Fruit fly (Drosophila melanogaster) whole organism, embryonic: ENCODE results near the gene CG44303.

ENCODE experiments used
- Atf6 ChIP-seq: fragments of 200-800 bp; sonication (Bioruptor generic); IDR thresholded peaks from 2 replicates; pipeline ENCODE4 v1.3.6; 2022; ENCODE audit warnings: missing biosample characterization, missing genetic modification characterization
- BEAF-32 ChIP-seq: fragments of 200-800 bp; sonication (Bioruptor generic); optimal IDR thresholded peaks from 3 replicates; lab custom pipeline; 2017; ENCODE audit warnings: missing biosample characterization, missing genetic modification characterization, mild to moderate bottlenecking, moderate library complexity, missing genetic modification reagents
- CG10654 ChIP-seq: fragments of 200-800 bp; sonication (Bioruptor generic); optimal IDR thresholded peaks from 2 replicates; lab custom pipeline; 2016; ENCODE audit warnings: missing biosample characterization, missing genetic modification characterization
- CG10979 ChIP-seq: fragments of 200-800 bp; sonication (Bioruptor generic); optimal IDR thresholded peaks from 2 replicates; lab custom pipeline; 2018; ENCODE audit warnings: missing biosample characterization, mild to moderate bottlenecking, missing genetic modification characterization, moderate library complexity
- CG12155 ChIP-seq: fragments of 200-800 bp; sonication (Bioruptor generic); optimal IDR thresholded peaks from 3 replicates; lab custom pipeline; 2016; ENCODE audit warnings: missing biosample characterization, missing genetic modification characterization
- CG13296 ChIP-seq: fragments of 200-800 bp; sonication (Bioruptor generic); optimal IDR thresholded peaks from 3 replicates; lab custom pipeline; 2018; ENCODE audit warnings: missing biosample characterization, mild to moderate bottlenecking, missing genetic modification characterization
- CG13775 ChIP-seq: fragments of 200-800 bp; sonication (Bioruptor generic); optimal IDR thresholded peaks from 3 replicates; lab custom pipeline; 2017; ENCODE audit warnings: missing biosample characterization, mild to moderate bottlenecking, missing genetic modification characterization
- CG1792 ChIP-seq: fragments of 200-800 bp; sonication (Bioruptor generic); optimal IDR thresholded peaks from 2 replicates; lab custom pipeline; 2016; ENCODE audit warnings: missing biosample characterization, missing genetic modification characterization
- CG18599 ChIP-seq: fragments of 200-800 bp; sonication (Bioruptor generic); optimal IDR thresholded peaks from 3 replicates; lab custom pipeline; 2017; ENCODE audit warnings: missing biosample characterization, missing genetic modification characterization, mild to moderate bottlenecking, moderate library complexity, missing genetic modification reagents
- CG2116 ChIP-seq: fragments of 200-800 bp; sonication (Bioruptor generic); optimal IDR thresholded peaks from 3 replicates; lab custom pipeline; 2018; ENCODE audit warnings: missing biosample characterization, mild to moderate bottlenecking, missing genetic modification characterization
- CG30403 ChIP-seq: fragments of 200-800 bp; sonication (Bioruptor generic); optimal IDR thresholded peaks from 3 replicates; lab custom pipeline; 2016; ENCODE audit warnings: missing biosample characterization, missing genetic modification characterization
- CG31388 ChIP-seq: fragments of 200-800 bp; sonication (Bioruptor generic); optimal IDR thresholded peaks from 2 replicates; lab custom pipeline; 2016; ENCODE audit warnings: missing biosample characterization, missing genetic modification characterization
- CG3726 ChIP-seq: fragments of 200-800 bp; sonication (Bioruptor generic); IDR thresholded peaks from 3 replicates; pipeline ENCODE4, ENCODE4 v1.3.6; 2022; ENCODE audit warnings: missing biosample characterization, missing genetic modification characterization
- CG3847 ChIP-seq: fragments of 200-800 bp; sonication (Bioruptor generic); IDR thresholded peaks from 2 replicates; pipeline ENCODE4 v1.3.6; 2022; ENCODE audit warnings: missing biosample characterization, missing genetic modification characterization
- CG4730 ChIP-seq: fragments of 200-800 bp; sonication (Bioruptor generic); IDR thresholded peaks from 2 replicates; pipeline ENCODE4 v1.3.6; 2022; ENCODE audit warnings: missing biosample characterization, missing genetic modification characterization
- CG8089 ChIP-seq: fragments of 200-800 bp; sonication (Bioruptor generic); optimal IDR thresholded peaks from 3 replicates; lab custom pipeline; 2016; ENCODE audit warnings: missing biosample characterization, missing genetic modification characterization
- CG8281 ChIP-seq: fragments of 200-800 bp; sonication (Bioruptor generic); optimal IDR thresholded peaks from 2 replicates; lab custom pipeline; 2018; ENCODE audit warnings: missing biosample characterization, mild to moderate bottlenecking, missing genetic modification characterization, moderate library complexity
- CG8765 ChIP-seq: fragments of 200-800 bp; sonication (Bioruptor generic); IDR thresholded peaks from 2 replicates; pipeline ENCODE4 v1.3.6; 2022; ENCODE audit warnings: missing biosample characterization, missing genetic modification characterization
- CkIIα-i1 ChIP-seq: fragments of 200-800 bp; sonication (Bioruptor generic); IDR thresholded peaks from 2 replicates; pipeline ENCODE4 v1.3.6; 2022; ENCODE audit warnings: missing biosample characterization, missing genetic modification characterization
- Dad ChIP-seq: fragments of 200-800 bp; sonication (Bioruptor generic); optimal IDR thresholded peaks from 3 replicates; lab custom pipeline; 2016; ENCODE audit warnings: missing biosample characterization, missing genetic modification characterization
- Eip74EF ChIP-seq, 2 experiments: fragments of 200-800 bp in 1 of 2; fragments of >200 bp in 1 of 2; sonication (Bioruptor generic) in 1 of 2; optimal IDR thresholded peaks; 2 replicates each; lab custom pipeline; 2017 to 2019; ENCODE audit warnings: missing biosample characterization in 2 of 2, missing genetic modification characterization in 2 of 2, mild to moderate bottlenecking in 1 of 2, moderate library complexity in 1 of 2
- Fer3 ChIP-seq: fragments of 200-800 bp; sonication (Bioruptor generic); optimal IDR thresholded peaks from 2 replicates; lab custom pipeline; 2018; ENCODE audit warnings: missing biosample characterization, mild to moderate bottlenecking, missing genetic modification characterization, moderate library complexity
- HHEX ChIP-seq: fragments of 200-800 bp; sonication (Bioruptor generic); optimal IDR thresholded peaks from 3 replicates; lab custom pipeline; 2017; ENCODE audit warnings: missing biosample characterization, mild to moderate bottlenecking, missing genetic modification characterization, missing genetic modification reagents
- HLH3B ChIP-seq: fragments of 200-800 bp; sonication (Bioruptor generic); IDR thresholded peaks from 2 replicates; pipeline ENCODE4 v1.3.6; 2022; ENCODE audit warnings: missing biosample characterization, missing genetic modification characterization
- HLHmδ ChIP-seq: fragments of 200-800 bp; sonication (Bioruptor generic); optimal IDR thresholded peaks from 2 replicates; lab custom pipeline; 2018; ENCODE audit warnings: missing biosample characterization, mild to moderate bottlenecking, missing genetic modification characterization, moderate library complexity
- Hand ChIP-seq: fragments of 200-800 bp; sonication (Bioruptor generic); optimal IDR thresholded peaks from 2 replicates; lab custom pipeline; 2017; ENCODE audit warnings: mild to moderate bottlenecking, missing biosample characterization, missing genetic modification reagents, missing genetic modification characterization
- Lim3 ChIP-seq: fragments of 200-800 bp; sonication (Bioruptor generic); IDR thresholded peaks from 2 replicates; pipeline ENCODE4 v1.3.6; 2022; ENCODE audit warnings: missing biosample characterization, missing genetic modification characterization
- Side ChIP-seq: fragments of 200-800 bp; sonication (Bioruptor generic); optimal IDR thresholded peaks from 2 replicates; lab custom pipeline; 2016; ENCODE audit warnings: missing biosample characterization, missing genetic modification characterization
- Sox102F ChIP-seq: fragments of 200-800 bp; sonication (Bioruptor generic); optimal IDR thresholded peaks from 2 replicates; lab custom pipeline; 2018; ENCODE audit warnings: missing biosample characterization, mild to moderate bottlenecking, missing genetic modification characterization, moderate library complexity
- Ssrp ChIP-seq: fragments of 200-800 bp; sonication (Bioruptor generic); optimal IDR thresholded peaks from 2 replicates; lab custom pipeline; 2018; ENCODE audit warnings: missing biosample characterization, mild to moderate bottlenecking, missing genetic modification characterization, moderate library complexity
- Xrp1 ChIP-seq: fragments of 200-800 bp; sonication (Bioruptor generic); IDR thresholded peaks from 2 replicates; pipeline ENCODE4 v1.3.6; 2022; ENCODE audit warnings: missing biosample characterization, missing genetic modification characterization
- cg ChIP-seq: fragments of 200-800 bp; sonication (Bioruptor generic); optimal IDR thresholded peaks from 3 replicates; lab custom pipeline; 2019; ENCODE audit warnings: missing biosample characterization, mild to moderate bottlenecking, missing genetic modification characterization, moderate library complexity
- corto ChIP-seq: fragments of 200-800 bp; sonication (Bioruptor generic); optimal IDR thresholded peaks from 2 replicates; lab custom pipeline; 2016; ENCODE audit warnings: missing biosample characterization, mild to moderate bottlenecking, missing genetic modification characterization, moderate library complexity
- da ChIP-seq: fragments of 200-800 bp; sonication (Bioruptor generic); optimal IDR thresholded peaks from 2 replicates; lab custom pipeline; 2016; ENCODE audit warnings: missing biosample characterization, missing genetic modification characterization
- dati ChIP-seq: fragments of 200-800 bp; sonication (Bioruptor generic); IDR thresholded peaks from 2 replicates; pipeline ENCODE4 v1.3.6; 2022; ENCODE audit warnings: missing biosample characterization, missing genetic modification characterization
- en ChIP-seq: fragments of 200-800 bp; sonication (Bioruptor generic); optimal IDR thresholded peaks from 2 replicates; lab custom pipeline; 2016; ENCODE audit warnings: missing biosample characterization, missing genetic modification characterization
- gem ChIP-seq: fragments of 200-800 bp; sonication (Bioruptor generic); optimal IDR thresholded peaks from 2 replicates; lab custom pipeline; 2019; ENCODE audit warnings: missing biosample characterization, mild to moderate bottlenecking, missing genetic modification characterization, moderate library complexity
- gsb-n ChIP-seq: fragments of 200-800 bp; sonication (Bioruptor generic); optimal IDR thresholded peaks from 3 replicates; lab custom pipeline; 2018; ENCODE audit warnings: missing biosample characterization, mild to moderate bottlenecking, missing genetic modification characterization
- gt ChIP-seq: fragments of 200-800 bp; sonication (Bioruptor generic); IDR thresholded peaks from 2 replicates; pipeline ENCODE4 v1.3.6; 2022; ENCODE audit warnings: missing biosample characterization, missing genetic modification characterization
- lbe ChIP-seq: fragments of 200-800 bp; sonication (Bioruptor generic); optimal IDR thresholded peaks from 2 replicates; lab custom pipeline; 2016; ENCODE audit warnings: missing biosample characterization, mild to moderate bottlenecking, missing genetic modification characterization
- pb ChIP-seq: fragments of 200-800 bp; sonication (Bioruptor generic); optimal IDR thresholded peaks from 3 replicates; lab custom pipeline; 2016; ENCODE audit warnings: missing biosample characterization, missing genetic modification characterization
- pnt ChIP-seq: fragments of 200-800 bp; sonication (Bioruptor generic); optimal IDR thresholded peaks from 3 replicates; lab custom pipeline; 2016; ENCODE audit warnings: missing biosample characterization, missing genetic modification characterization
- repo ChIP-seq: fragments of 200-800 bp; sonication (Bioruptor generic); optimal IDR thresholded peaks from 2 replicates; lab custom pipeline; 2016; ENCODE audit warnings: missing biosample characterization, missing genetic modification characterization
- run ChIP-seq: fragments of 200-800 bp; sonication (Bioruptor generic); optimal IDR thresholded peaks from 3 replicates; lab custom pipeline; 2018; ENCODE audit warnings: missing biosample characterization, mild to moderate bottlenecking, missing genetic modification characterization
- stc ChIP-seq: fragments of 200-800 bp; sonication (Bioruptor generic); IDR thresholded peaks from 2 replicates; pipeline ENCODE4 v1.3.6; 2022; ENCODE audit warnings: missing biosample characterization, missing genetic modification characterization
- stwl ChIP-seq: fragments of 200-800 bp; sonication (Bioruptor generic); optimal IDR thresholded peaks from 3 replicates; lab custom pipeline; 2018; ENCODE audit warnings: missing biosample characterization, mild to moderate bottlenecking, missing genetic modification characterization, moderate library complexity
- tgo ChIP-seq: fragments of 200-800 bp; sonication (Bioruptor generic); IDR thresholded peaks from 3 replicates; pipeline ENCODE4 v1.3.6; 2022; ENCODE audit warnings: missing biosample characterization, missing genetic modification characterization
- tin ChIP-seq: fragments of 200-800 bp; sonication (Bioruptor generic); optimal IDR thresholded peaks from 3 replicates; lab custom pipeline; 2016; ENCODE audit warnings: missing biosample characterization, missing genetic modification characterization
- tio ChIP-seq: fragments of 200-800 bp; sonication (Bioruptor generic); optimal IDR thresholded peaks from 2 replicates; lab custom pipeline; 2017; ENCODE audit warnings: missing biosample characterization, missing genetic modification characterization, inconsistent platforms

The CG44303 gene

DNA sequence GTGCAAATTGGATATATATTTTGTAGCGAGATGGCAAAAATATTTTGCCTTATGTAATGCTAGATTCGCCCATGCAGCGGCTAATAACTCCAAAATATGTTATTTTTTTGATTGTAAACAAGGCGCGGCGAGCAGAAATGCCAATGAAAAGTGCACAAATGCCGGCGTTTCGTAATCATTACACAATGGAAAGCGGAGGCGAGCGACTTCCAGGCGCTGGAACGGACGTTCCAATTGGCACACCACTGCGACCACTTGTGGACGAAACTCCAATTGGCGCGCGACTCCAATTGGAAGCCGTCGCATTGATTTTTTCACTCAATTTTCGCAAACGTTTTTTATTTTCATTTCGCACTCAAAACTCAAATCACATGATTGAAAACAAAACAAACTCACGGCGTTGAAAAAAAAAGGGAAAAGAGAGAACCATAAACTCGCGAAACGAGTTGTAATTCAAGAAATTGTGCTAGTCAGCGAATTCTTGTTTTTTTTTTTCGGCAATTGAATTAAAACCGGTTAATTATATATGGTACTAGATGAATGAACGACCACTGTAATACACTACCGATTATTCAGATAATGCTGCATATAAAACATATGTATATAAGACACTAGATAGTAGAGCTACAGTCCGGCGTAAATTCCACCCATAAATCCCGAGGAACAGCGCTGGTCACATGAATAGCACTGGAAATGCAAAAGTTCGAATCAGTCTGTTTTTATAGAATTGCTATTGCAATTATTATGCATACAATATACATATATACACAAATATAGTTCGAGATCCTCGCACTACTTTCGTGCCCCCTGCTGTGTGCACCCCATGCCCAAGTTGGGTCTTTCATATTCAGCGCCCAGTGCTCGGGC lies 8.4 kb downstream of the CG44303 start, which contains the start of gene ND-ASHI (continued):
- TF ChIP-seq CG8089 (peak; percentile 79), CG4730 (GFP tag; lab: Robert Waterston, UW) (peak; percentile 90), run (peak; percentile 75), cg (GFP tag; lab: Kevin White, UChicago) (no peak), pnt (GFP tag; lab: Kevin White, UChicago) (peak; percentile 88), Dad (GFP tag; lab: Kevin White, UChicago) (peak; percentile 90), Ssrp (tag; lab: Kevin White, UChicago) (peak; percentile 84), CG2116 (peak; percentile 60), lbe (GFP tag; lab: Kevin White, UChicago) (peak; percentile 93), HLH3B (GFP tag; lab: Robert Waterston, UW) (peak; percentile 95), repo (GFP tag; lab: Kevin White, UChicago) (peak; percentile 86), Atf6 (GFP tag; lab: Robert Waterston, UW) (peak; percentile 96), CG10979 (tag; lab: Kevin White, UChicago) (peak; percentile 89), gem (tag; lab: Kevin White, UChicago) (peak; percentile 94), HHEX (peak; percentile 96), gsb-n (tag; lab: Kevin White, UChicago) (peak; percentile 84), Hand (GFP tag; lab: Kevin White, UChicago) (peak; percentile 96), CkIIα-i1 (GFP tag; lab: Robert Waterston, UW) (peak; percentile 75), CG13296 (GFP tag; lab: Kevin White, UChicago) (peak; percentile 95), CG3847 (GFP tag; lab: Robert Waterston, UW) (peak; percentile 94), CG1792 (GFP tag; lab: Kevin White, UChicago) (peak; percentile 88), corto (GFP tag; lab: Kevin White, UChicago) (peak; percentile 84), tgo (GFP tag; lab: Robert Waterston, UW) (peak; percentile 94), da (GFP tag; lab: Kevin White, UChicago) (peak; percentile 75), CG3726 (peak; percentile 93), CG30403 (GFP tag; lab: Kevin White, UChicago) (peak; percentile 93), CG8765 (peak; percentile 94), Eip74EF (GFP tag; optimal IDR thresholded peaks at IDR 0.05; lab: Kevin White, UChicago) (peak in 1 of 2 experiments; percentile 88), CG18599 (GFP tag; lab: Kevin White, UChicago) (peak; percentile 98), CG10654 (GFP tag; lab: Kevin White, UChicago) (peak; percentile 87), Fer3 (tag; lab: Kevin White, UChicago) (peak; percentile 96), Lim3 (GFP tag; lab: Robert Waterston, UW) (peak; percentile 78), dati (GFP tag; lab: Robert Waterston, UW) (peak; percentile 89), HLHmδ (no peak), CG12155 (GFP tag; lab: Kevin White, UChicago) (peak; percentile 93), gt (GFP tag; lab: Robert Waterston, UW) (peak; percentile 79), pb (GFP tag; lab: Kevin White, UChicago) (peak; percentile 80), Side (GFP tag; lab: Kevin White, UChicago) (peak; percentile 87), Sox102F (peak; percentile 92), tio (GFP tag; lab: Kevin White, UChicago) (no peak), CG31388 (GFP tag; lab: Kevin White, UChicago) (peak; percentile 79), stwl (tag; lab: Kevin White, UChicago) (peak; percentile 9), CG13775 (GFP tag; lab: Kevin White, UChicago) (peak; percentile 93), Xrp1 (GFP tag; lab: Robert Waterston, UW) (peak; percentile 96), tin (GFP tag; lab: Kevin White, UChicago) (peak; percentile 93), CG8281 (tag; lab: Kevin White, UChicago) (no peak), BEAF-32 (GFP tag; lab: Kevin White, UChicago) (no peak), en (GFP tag; lab: Kevin White, UChicago) (peak; percentile 74), stc (peak; percentile 93)
